Fruit fly (Drosophila melanogaster) whole organism, embryonic: ENCODE data around the gene SmD1.

Source experiments
- Awh ChIP-seq: fragments of 200-800 bp; sonication (Bioruptor generic); IDR thresholded peaks from 2 replicates; pipeline ENCODE4, ENCODE4 v1.3.6; 2022; ENCODE audit warnings: missing biosample characterization, missing genetic modification characterization
- Bgb ChIP-seq: fragments of 200-800 bp; sonication (Bioruptor generic); IDR thresholded peaks from 2 replicates; pipeline ENCODE4 v1.3.6; 2022; ENCODE audit warnings: missing biosample characterization, missing genetic modification characterization; ENCODE audit not compliant: partially characterized antibody
- CG10267 ChIP-seq: fragments of 200-800 bp; sonication (Bioruptor generic); optimal IDR thresholded peaks from 2 replicates; lab custom pipeline; 2018; ENCODE audit warnings: missing biosample characterization, mild to moderate bottlenecking, missing genetic modification characterization, moderate library complexity
- CG11504 ChIP-seq: fragments of 200-800 bp; sonication (Bioruptor generic); optimal IDR thresholded peaks from 3 replicates; lab custom pipeline; 2019; ENCODE audit warnings: missing biosample characterization, mild to moderate bottlenecking, missing genetic modification characterization, moderate library complexity
- CG12391 ChIP-seq: fragments of 200-800 bp; sonication (Bioruptor generic); optimal IDR thresholded peaks from 3 replicates; lab custom pipeline; 2018; ENCODE audit warnings: missing biosample characterization, mild to moderate bottlenecking, missing genetic modification characterization, moderate library complexity
- CG13287 ChIP-seq: fragments of 200-800 bp; sonication (Bioruptor generic); IDR thresholded peaks from 2 replicates; pipeline ENCODE4 v1.3.6; 2022; ENCODE audit warnings: missing biosample characterization, missing genetic modification characterization; ENCODE audit not compliant: partially characterized antibody
- CG15514 ChIP-seq: fragments of 200-800 bp; sonication (Bioruptor generic); optimal IDR thresholded peaks from 3 replicates; lab custom pipeline; 2017; ENCODE audit warnings: missing biosample characterization, missing genetic modification characterization, mild to moderate bottlenecking, moderate library complexity, missing genetic modification reagents
- CG16779 ChIP-seq: fragments of 200-800 bp; sonication (Bioruptor generic); IDR thresholded peaks from 2 replicates; pipeline ENCODE4 v1.3.6; 2022; ENCODE audit warnings: missing biosample characterization, missing genetic modification characterization
- CG18619 ChIP-seq: fragments of 200-800 bp; sonication (Bioruptor generic); optimal IDR thresholded peaks from 3 replicates; lab custom pipeline; 2017; ENCODE audit warnings: missing biosample characterization, mild to moderate bottlenecking, missing genetic modification characterization
- CG2129 ChIP-seq: fragments of 200-800 bp; sonication (Bioruptor generic); IDR thresholded peaks from 2 replicates; pipeline ENCODE4 v1.3.6; 2022; ENCODE audit warnings: missing biosample characterization, missing genetic modification characterization; ENCODE audit not compliant: partially characterized antibody
- CG30020 ChIP-seq: fragments of 200-800 bp; optimal IDR thresholded peaks from 2 replicates; lab custom pipeline; 2019; ENCODE audit warnings: missing biosample characterization, mild to moderate bottlenecking, missing genetic modification characterization, moderate library complexity
- CG31224 ChIP-seq: fragments of 200-800 bp; sonication (Bioruptor generic); IDR thresholded peaks from 2 replicates; pipeline ENCODE4 v1.3.6; 2022; ENCODE audit warnings: missing biosample characterization, missing genetic modification characterization
- CG3163 ChIP-seq: fragments of 200-800 bp; sonication (Bioruptor generic); optimal IDR thresholded peaks from 3 replicates; lab custom pipeline; 2016; ENCODE audit warnings: missing biosample characterization, missing genetic modification characterization
- CG4360 ChIP-seq: fragments of 200-800 bp; sonication (Bioruptor generic); IDR thresholded peaks from 2 replicates; pipeline ENCODE4 v1.3.6; 2022; ENCODE audit warnings: missing biosample characterization, missing genetic modification characterization
- CG4617 ChIP-seq: fragments of 200-800 bp; sonication (Bioruptor generic); optimal IDR thresholded peaks from 3 replicates; lab custom pipeline; 2016; ENCODE audit warnings: missing biosample characterization, missing genetic modification characterization, borderline replicate concordance
- CG6689 ChIP-seq: fragments of 200-800 bp; sonication (Bioruptor generic); IDR thresholded peaks from 2 replicates; pipeline ENCODE4 v1.3.6; 2022; ENCODE audit warnings: missing biosample characterization, missing genetic modification characterization
- CG7963 ChIP-seq: fragments of 200-800 bp; sonication (Bioruptor generic); IDR thresholded peaks from 3 replicates; pipeline ENCODE4 v1.3.6; 2022; ENCODE audit warnings: missing biosample characterization, missing genetic modification characterization; ENCODE audit not compliant: partially characterized antibody
- CG7987 ChIP-seq: fragments of 200-800 bp; sonication (Bioruptor generic); optimal IDR thresholded peaks from 2 replicates; lab custom pipeline; 2018; ENCODE audit warnings: missing biosample characterization, mild to moderate bottlenecking, missing genetic modification characterization, moderate library complexity
- CG9437 ChIP-seq: fragments of 200-800 bp; sonication (Bioruptor generic); optimal IDR thresholded peaks from 2 replicates; lab custom pipeline; 2018; ENCODE audit warnings: missing biosample characterization, mild to moderate bottlenecking, missing genetic modification characterization
- D ChIP-seq, 2 experiments: fragments of 200-800 bp in 1 of 2; fragments of >200 bp in 1 of 2; sonication (Bioruptor generic) in 1 of 2; optimal IDR thresholded peaks; 2 replicates in 1 of 2; 3 replicates in 1 of 2; lab custom pipeline; 2017; ENCODE audit warnings: mild to moderate bottlenecking in 1 of 2, missing biosample characterization in 1 of 2, missing genetic modification characterization in 1 of 2, missing genetic modification reagents in 1 of 2
- D19A ChIP-seq: fragments of 200-800 bp; optimal IDR thresholded peaks from 3 replicates; lab custom pipeline; 2019; ENCODE audit warnings: missing biosample characterization, mild to moderate bottlenecking, missing genetic modification characterization, moderate library complexity
- Dad ChIP-seq: fragments of 200-800 bp; sonication (Bioruptor generic); optimal IDR thresholded peaks from 3 replicates; lab custom pipeline; 2016; ENCODE audit warnings: missing biosample characterization, missing genetic modification characterization
- Dek ChIP-seq: fragments of 200-800 bp; sonication (Bioruptor generic); optimal IDR thresholded peaks from 3 replicates; lab custom pipeline; 2019; ENCODE audit warnings: missing biosample characterization, mild to moderate bottlenecking, missing genetic modification characterization, moderate library complexity
- E2f2 ChIP-seq: fragments of 200-800 bp; sonication (Bioruptor generic); IDR thresholded peaks from 2 replicates; pipeline ENCODE4 v1.3.6; 2022; ENCODE audit warnings: missing biosample characterization, missing genetic modification characterization
- Hr78 ChIP-seq, 2 experiments: fragments of 200-800 bp in 1 of 2; fragments of >200 bp in 1 of 2; sonication (Bioruptor generic) in 1 of 2; optimal IDR thresholded peaks; 2 replicates each; lab custom pipeline; 2017 to 2019; ENCODE audit warnings: missing biosample characterization in 2 of 2, missing genetic modification characterization in 2 of 2, mild to moderate bottlenecking in 1 of 2, moderate library complexity in 1 of 2
- Lhr ChIP-seq: fragments of 200-800 bp; sonication (Bioruptor generic); optimal IDR thresholded peaks from 3 replicates; lab custom pipeline; 2017; ENCODE audit warnings: mild to moderate bottlenecking, missing biosample characterization, missing genetic modification reagents, missing genetic modification characterization
- Optix ChIP-seq: fragments of 200-800 bp; sonication (Bioruptor generic); IDR thresholded peaks from 3 replicates; pipeline ENCODE4 v1.3.6; 2022; ENCODE audit warnings: missing biosample characterization, missing genetic modification characterization
- Ssrp ChIP-seq: fragments of 200-800 bp; sonication (Bioruptor generic); optimal IDR thresholded peaks from 2 replicates; lab custom pipeline; 2018; ENCODE audit warnings: missing biosample characterization, mild to moderate bottlenecking, missing genetic modification characterization, moderate library complexity
- amos ChIP-seq: fragments of 200-800 bp; sonication (Bioruptor generic); IDR thresholded peaks from 2 replicates; pipeline ENCODE4 v1.3.6; 2022; ENCODE audit warnings: missing biosample characterization, missing genetic modification characterization; ENCODE audit not compliant: partially characterized antibody
- aop ChIP-seq: fragments of 200-800 bp; sonication (Bioruptor generic); IDR thresholded peaks from 2 replicates; pipeline ENCODE4 v1.3.6; 2022; ENCODE audit warnings: missing biosample characterization, missing genetic modification characterization
- bbx ChIP-seq: fragments of 200-800 bp; sonication (Bioruptor generic); IDR thresholded peaks from 2 replicates; pipeline ENCODE4 v1.3.6; 2022; ENCODE audit warnings: missing biosample characterization, missing genetic modification characterization; ENCODE audit not compliant: partially characterized antibody
- ems ChIP-seq: fragments of 200-800 bp; sonication (Bioruptor generic); optimal IDR thresholded peaks from 3 replicates; lab custom pipeline; 2016; ENCODE audit warnings: missing biosample characterization, missing genetic modification characterization
- ewg ChIP-seq: fragments of 200-800 bp; sonication (Bioruptor generic); optimal IDR thresholded peaks from 3 replicates; lab custom pipeline; 2017; ENCODE audit warnings: mild to moderate bottlenecking, missing biosample characterization, missing genetic modification reagents, missing genetic modification characterization
- ftz-f1 ChIP-seq: fragments of 200-800 bp; sonication (Bioruptor generic); optimal IDR thresholded peaks from 2 replicates; lab custom pipeline; 2016; ENCODE audit warnings: missing biosample characterization, missing genetic modification characterization
- ham ChIP-seq: fragments of 200-800 bp; sonication (Bioruptor generic); IDR thresholded peaks from 2 replicates; pipeline ENCODE4 v1.3.6; 2022; ENCODE audit warnings: missing biosample characterization, missing genetic modification characterization
- ind ChIP-seq: fragments of 200-800 bp; sonication (Bioruptor generic); optimal IDR thresholded peaks from 3 replicates; lab custom pipeline; 2016; ENCODE audit warnings: missing biosample characterization, missing genetic modification characterization
- kah ChIP-seq: fragments of 200-800 bp; sonication (Bioruptor generic); optimal IDR thresholded peaks from 2 replicates; lab custom pipeline; 2018; ENCODE audit warnings: missing biosample characterization, mild to moderate bottlenecking, missing genetic modification characterization
- lab ChIP-seq: fragments of 200-800 bp; sonication (Bioruptor generic); optimal IDR thresholded peaks from 3 replicates; lab custom pipeline; 2017; ENCODE audit warnings: missing biosample characterization, missing genetic modification characterization, mild to moderate bottlenecking, moderate library complexity, missing genetic modification reagents
- luna ChIP-seq: fragments of 200-800 bp; sonication (Bioruptor generic); optimal IDR thresholded peaks from 2 replicates; lab custom pipeline; 2016; ENCODE audit warnings: missing biosample characterization, missing genetic modification characterization
- maf-S ChIP-seq: fragments of 200-800 bp; sonication (Bioruptor generic); optimal IDR thresholded peaks from 2 replicates; lab custom pipeline; 2016; ENCODE audit warnings: missing biosample characterization, missing genetic modification characterization
- mld ChIP-seq: fragments of 200-800 bp; sonication (Bioruptor generic); IDR thresholded peaks from 3 replicates; pipeline ENCODE4 v1.3.6; 2022; ENCODE audit warnings: missing biosample characterization, missing genetic modification characterization; ENCODE audit not compliant: partially characterized antibody
- oc ChIP-seq: fragments of 200-800 bp; sonication (Bioruptor generic); optimal IDR thresholded peaks from 2 replicates; lab custom pipeline; 2018; ENCODE audit warnings: missing biosample characterization, mild to moderate bottlenecking, missing genetic modification characterization, moderate library complexity
- pzg ChIP-seq: fragments of 200-800 bp; sonication (Bioruptor generic); optimal IDR thresholded peaks from 3 replicates; lab custom pipeline; 2018; ENCODE audit warnings: missing biosample characterization, mild to moderate bottlenecking, missing genetic modification characterization, moderate library complexity
- row ChIP-seq: fragments of 200-800 bp; sonication (Bioruptor generic); IDR thresholded peaks from 3 replicates; pipeline ENCODE4 v1.3.6; 2022; ENCODE audit warnings: missing biosample characterization, missing genetic modification characterization
- seq ChIP-seq: fragments of 200-800 bp; sonication (Bioruptor generic); IDR thresholded peaks from 2 replicates; pipeline ENCODE4 v1.3.6; 2022; ENCODE audit warnings: missing biosample characterization, missing genetic modification characterization
- slp2 ChIP-seq: fragments of 200-800 bp; sonication (Bioruptor generic); optimal IDR thresholded peaks from 2 replicates; lab custom pipeline; 2016; ENCODE audit warnings: missing biosample characterization, missing genetic modification characterization
- sug ChIP-seq: fragments of 200-800 bp; optimal IDR thresholded peaks from 2 replicates; lab custom pipeline; 2019; ENCODE audit warnings: missing biosample characterization, mild to moderate bottlenecking, missing genetic modification characterization, moderate library complexity
- tll ChIP-seq, 2 experiments: fragments of 200-800 bp in 1 of 2; fragments of >200 bp in 1 of 2; sonication (Bioruptor generic) in 1 of 2; optimal IDR thresholded peaks; 2 replicates each; lab custom pipeline; 2017 to 2019; ENCODE audit warnings: missing biosample characterization in 2 of 2, missing genetic modification characterization in 2 of 2, mild to moderate bottlenecking in 1 of 2, moderate library complexity in 1 of 2
- ttk ChIP-seq: fragments of 200-800 bp; sonication (Bioruptor generic); IDR thresholded peaks from 2 replicates; pipeline ENCODE4 v2.1.2; 2022; ENCODE audit warnings: missing biosample characterization, missing genetic modification characterization

SmD1 gene

DNA sequence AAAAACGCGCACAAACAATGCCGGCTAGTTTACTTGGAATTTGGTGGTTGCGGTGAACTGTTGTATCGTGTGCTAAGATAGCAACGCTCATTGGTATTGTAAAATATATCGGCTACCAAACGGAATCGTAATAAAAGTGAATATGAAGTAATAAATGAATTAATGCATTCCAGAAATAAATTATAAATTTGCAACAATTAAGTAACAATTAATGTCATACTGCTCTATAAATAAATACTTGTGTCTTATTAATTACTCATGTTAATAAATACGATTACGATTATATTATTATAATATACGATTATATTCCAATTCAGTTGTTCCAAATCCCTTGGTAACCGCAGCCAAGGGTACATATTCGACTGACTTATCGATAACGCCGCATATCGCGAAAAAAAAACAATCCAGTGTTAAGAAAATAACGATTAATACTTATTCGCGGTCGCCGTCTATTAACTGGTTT is at the start of gene SmD1, which contains the start of gene Ptp69D (continued):
- peak; percentile 78 for TF ChIP-seq CG13287 (GFP tag; lab: Robert Waterston, UW)
- TF ChIP-seq CG12391 = peak; percentile 66
- no peak for TF ChIP-seq CG7963 (GFP tag; lab: Robert Waterston, UW)
- 0 out of 3 replicates have a peak, but pooled peaks have one; percentile 40 for TF ChIP-seq mld (GFP tag; lab: Robert Waterston, UW)
- TF ChIP-seq Awh (GFP tag; lab: Robert Waterston, UW) = no peak
- TF ChIP-seq ttk (GFP tag; lab: Robert Waterston, UW) = no peak
- no peak for TF ChIP-seq luna (GFP tag; lab: Kevin White, UChicago)
- TF ChIP-seq ind (GFP tag; lab: Kevin White, UChicago) = no peak
- peak; percentile 65 for TF ChIP-seq CG15514 (GFP tag; lab: Kevin White, UChicago)
- TF ChIP-seq slp2 (GFP tag; lab: Kevin White, UChicago) = no peak
- peak; percentile 39 for TF ChIP-seq Lhr (GFP tag; lab: Kevin White, UChicago)
- TF ChIP-seq CG31224 (GFP tag; lab: Robert Waterston, UW) = no peak
- TF ChIP-seq row (GFP tag; lab: Robert Waterston, UW) = peak; percentile 88
- no peak for TF ChIP-seq Dek
- peak; percentile 62 for TF ChIP-seq bbx (GFP tag; lab: Robert Waterston, UW)
- peak; percentile 12; the same call in 1 of the 2 replicates for TF ChIP-seq E2f2
- TF ChIP-seq CG3163 = no peak
- TF ChIP-seq CG4360 = no peak
- TF ChIP-seq Optix (GFP tag; lab: Robert Waterston, UW) = no peak
- no peak for TF ChIP-seq lab (GFP tag; lab: Kevin White, UChicago)
- no peak for TF ChIP-seq CG11504
- TF ChIP-seq pzg (GFP tag; lab: Kevin White, UChicago) = peak; percentile 55
- TF ChIP-seq CG6689 = no peak
- peak; percentile 54; the same call in 1 of the 2 replicates for TF ChIP-seq CG2129 (GFP tag; lab: Robert Waterston, UW)
- peak; percentile 68 for TF ChIP-seq Bgb
- TF ChIP-seq maf-S (GFP tag; lab: Kevin White, UChicago) = no peak
- peak; percentile 99 for TF ChIP-seq CG30020 (tag; lab: Kevin White, UChicago)
- no peak for TF ChIP-seq Ssrp (tag; lab: Kevin White, UChicago)
- TF ChIP-seq oc = no peak
- no peak for TF ChIP-seq Hr78 (GFP tag; optimal IDR thresholded peaks at IDR 0.05; lab: Kevin White, UChicago)
- no peak for TF ChIP-seq ham
- peak; percentile 77 for TF ChIP-seq amos
- TF ChIP-seq ewg = no peak
- TF ChIP-seq aop (GFP tag; lab: Robert Waterston, UW) = no peak
- no peak for TF ChIP-seq ems
- peak; percentile 17 for TF ChIP-seq CG9437 (GFP tag; lab: Kevin White, UChicago)
- peak; percentile 14 for TF ChIP-seq D19A (tag; lab: Kevin White, UChicago)
- TF ChIP-seq kah (GFP tag; lab: Kevin White, UChicago) = no peak
- TF ChIP-seq ftz-f1 = no peak
- no peak for TF ChIP-seq seq (GFP tag; lab: Robert Waterston, UW)
- TF ChIP-seq CG18619 = no peak
- peak; percentile 29 for TF ChIP-seq sug (tag; lab: Kevin White, UChicago)
- TF ChIP-seq CG4617 = peak; percentile 22
- peak; percentile 81 for TF ChIP-seq CG10267 (tag; lab: Kevin White, UChicago)
- TF ChIP-seq tll (GFP tag; optimal IDR thresholded peaks at IDR 0.05; lab: Kevin White, UChicago) = peak in 1 of 2 experiments; percentile 48
- TF ChIP-seq D (optimal IDR thresholded peaks at IDR 0.05; lab: Kevin White, UChicago) = no peak
- no peak for TF ChIP-seq D (GFP tag; optimal IDR thresholded peaks at IDR 0.05; lab: Kevin White, UChicago)
- no peak for TF ChIP-seq CG7987 (GFP tag; lab: Kevin White, UChicago)
- no peak for TF ChIP-seq CG16779 (GFP tag; lab: Robert Waterston, UW)
- TF ChIP-seq Dad (GFP tag; lab: Kevin White, UChicago) = no peak
